Fruit fly (Drosophila melanogaster): ENCODE data around the gene CG13287.

CG13287 gene

dm6 chr3L:5902189-5902765, 20.2 kb downstream of the CG13287 start, which contains the start of gene QC (continued):
- TF ChIP-seq CG12942 (GFP tag; optimal IDR thresholded peaks at IDR 0.05): no peak
- no peak for TF ChIP-seq gro (GFP tag; optimal IDR thresholded peaks at IDR 0.05)
- no peak for TF ChIP-seq fd102C (GFP tag; optimal IDR thresholded peaks at IDR 0.05)
- peak; percentile 83; the same call in 2 of the 4 replicates for TF ChIP-seq chinmo (GFP tag; IDR thresholded peaks at IDR 0.05; ENCODE audit: partially characterized antibody)
- peak; percentile 43 for TF ChIP-seq Med (GFP tag)
- TF ChIP-seq CG4707 (GFP tag; optimal IDR thresholded peaks at IDR 0.05): no peak
- no peak for TF ChIP-seq Meics (GFP tag; optimal IDR thresholded peaks at IDR 0.05)
- TF ChIP-seq Nf-YB (GFP tag; optimal IDR thresholded peaks at IDR 0.05): no peak
- no peak for TF ChIP-seq CG8388 (GFP tag; optimal IDR thresholded peaks at IDR 0.05)
- TF ChIP-seq CG12299 (tag; optimal IDR thresholded peaks at IDR 0.05): no peak
- no peak for TF ChIP-seq CG7271 (tag; optimal IDR thresholded peaks at IDR 0.05)
- TF ChIP-seq CG9215 (GFP tag; IDR thresholded peaks at IDR 0.05): no peak
- peak; percentile 45; the same call in 1 of the 2 replicates for TF ChIP-seq vvl (GFP tag; IDR thresholded peaks at IDR 0.05)
- TF ChIP-seq CG2712 (tag; optimal IDR thresholded peaks at IDR 0.05): no peak
- no peak for TF ChIP-seq bsh (GFP tag; optimal IDR thresholded peaks at IDR 0.05)

DNA sequence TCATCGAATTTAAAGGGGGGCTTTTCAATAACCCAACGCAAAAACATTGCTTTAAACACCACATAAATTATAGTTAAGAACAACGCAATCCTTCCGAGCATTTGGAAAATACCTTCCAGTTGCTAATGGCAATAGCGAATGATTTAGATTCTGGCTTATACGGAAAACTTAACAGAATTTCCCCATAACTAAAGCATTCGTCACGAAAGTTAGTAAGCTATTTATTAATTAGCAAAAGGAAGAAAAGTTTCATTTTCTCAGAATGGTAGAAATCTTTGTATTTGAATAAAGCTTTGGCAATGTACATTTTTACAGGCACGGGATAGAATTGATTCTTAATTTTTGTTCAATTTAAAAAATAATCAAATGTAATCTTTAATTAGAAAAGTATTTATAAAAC, 21.9 kb downstream of the CG13287 start, which contains the start of gene CG32413:
Gene CG32413 (minus strand): TSS at position 101 of the 400 bp plus-strand sequence.
- TF ChIP-seq grn (GFP tag; optimal IDR thresholded peaks at IDR 0.05): no peak
- TF ChIP-seq CG11085 (GFP tag; IDR thresholded peaks at IDR 0.05): no peak
- no peak for TF ChIP-seq vvl (GFP tag; IDR thresholded peaks at IDR 0.05)
- TF ChIP-seq gcm2 (GFP tag; optimal IDR thresholded peaks at IDR 0.05): no peak
- no peak for TF ChIP-seq lola (GFP tag; optimal IDR thresholded peaks at IDR 0.05)
- TF ChIP-seq sens (GFP tag): no peak
- no peak for TF ChIP-seq MBD-R2 (GFP tag; IDR thresholded peaks at IDR 0.05)
- no peak for TF ChIP-seq oc (tag; optimal IDR thresholded peaks at IDR 0.05)
- TF ChIP-seq CG13775 (GFP tag; optimal IDR thresholded peaks at IDR 0.05): no peak
- TF ChIP-seq Awh (GFP tag; IDR thresholded peaks at IDR 0.05): no peak
- no peak for TF ChIP-seq sim (GFP tag; IDR thresholded peaks at IDR 0.05)
- TF ChIP-seq Chrac-16 (GFP tag; optimal IDR thresholded peaks at IDR 0.05): no peak

DNA sequence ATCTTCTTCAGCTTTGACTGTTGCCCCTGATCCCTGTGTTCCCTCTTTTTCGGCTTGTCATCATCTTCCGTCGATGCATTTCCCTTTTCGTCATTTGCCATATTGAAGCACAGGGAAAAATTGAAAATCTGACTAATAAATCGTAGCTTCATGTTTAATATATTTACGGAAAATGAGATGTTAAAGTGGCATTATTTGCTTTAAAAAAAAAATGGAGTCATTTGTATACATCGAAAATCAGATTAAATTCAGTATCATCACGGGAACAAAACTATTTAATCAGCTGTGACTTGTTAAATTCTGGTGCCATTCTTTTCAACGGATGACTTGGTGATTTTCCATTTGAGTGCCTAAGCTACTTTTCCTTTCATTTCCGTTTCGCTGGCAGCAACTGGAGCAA, 24.5 kb downstream of the CG13287 start, which contains the start of gene CG10486:
Gene CG10486 (minus strand): TSS at position 101 of the 400 bp plus-strand sequence.
- no peak for TF ChIP-seq Med (GFP tag)
- TF ChIP-seq kah (GFP tag; optimal IDR thresholded peaks at IDR 0.05): no peak
- no peak for TF ChIP-seq NK7.1 (GFP tag; optimal IDR thresholded peaks at IDR 0.05)
- TF ChIP-seq CG2199 (GFP tag; IDR thresholded peaks at IDR 0.05): no peak
- TF ChIP-seq vfl (GFP tag; optimal IDR thresholded peaks at IDR 0.05): no peak
- no peak for TF ChIP-seq ERR (GFP tag; optimal IDR thresholded peaks at IDR 0.05)
- TF ChIP-seq tin (GFP tag; optimal IDR thresholded peaks at IDR 0.05): no peak
- TF ChIP-seq CG6683 (GFP tag; optimal IDR thresholded peaks at IDR 0.05): no peak
- TF ChIP-seq dimm (GFP tag; IDR thresholded peaks at IDR 0.05): no peak
- TF ChIP-seq dan (GFP tag; IDR thresholded peaks at IDR 0.05): no peak
- no peak for TF ChIP-seq CG11398 (GFP tag; optimal IDR thresholded peaks at IDR 0.05)
- TF ChIP-seq Kr (GFP tag; optimal IDR thresholded peaks at IDR 0.05): no peak
- TF ChIP-seq unc-4 (GFP tag; IDR thresholded peaks at IDR 0.05; ENCODE audit: partially characterized antibody): no peak
- TF ChIP-seq eyg (GFP tag; optimal IDR thresholded peaks at IDR 0.05): no peak
- no peak for TF ChIP-seq Ets97D (GFP tag; optimal IDR thresholded peaks at IDR 0.05)
- no peak for TF ChIP-seq CG18476 (GFP tag; optimal IDR thresholded peaks at IDR 0.05)
- no peak for TF ChIP-seq CG14014 (GFP tag; IDR thresholded peaks at IDR 0.05)
- TF ChIP-seq Jarid2 (GFP tag; optimal IDR thresholded peaks at IDR 0.05): no peak

Measured in whole organism, embryonic.